Worm (Caenorhabditis elegans): ENCODE measurements around the gene stdh-3.
"Not testable (repeated sequence)": the region's sequence is repeated elsewhere in the genome, so short reads cannot be mapped to it uniquely, and the experiment has no call there.

DNA sequence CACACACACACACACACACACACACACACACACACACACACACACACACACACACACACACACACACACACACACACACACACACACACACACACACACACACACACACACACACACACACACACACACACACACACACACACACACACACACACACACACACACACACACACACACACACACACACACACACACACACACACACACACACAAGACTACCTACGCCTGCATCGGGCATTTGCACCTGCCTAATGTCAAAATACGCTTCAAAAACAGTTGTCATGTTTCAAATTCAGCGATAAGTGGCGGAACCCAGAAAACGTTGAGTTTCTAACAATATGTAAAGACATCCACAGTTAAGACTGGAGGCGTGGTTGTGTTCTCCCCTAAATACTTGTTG lies 35.5 kb upstream of the stdh-3 start:
- TF ChIP-seq F10E7.11 (tag; optimal IDR thresholded peaks at IDR 0.05); xnd-1 (tag; optimal IDR thresholded peaks at IDR 0.05); B0019.2 (GFP tag; conservative IDR thresholded peaks at IDR 0.05); unc-62 (GFP tag; optimal IDR thresholded peaks at IDR 0.05); nhr-120 (GFP tag; IDR thresholded peaks at IDR 0.05); hlh-26 (GFP tag; conservative IDR thresholded peaks at IDR 0.05); ztf-6 (GFP tag; IDR thresholded peaks at IDR 0.05): not testable (repeated sequence)
